Fruit fly (Drosophila melanogaster): ENCODE results near the gene aux.

dm6 chr3R:4174470-4174869 is 37.1 kb upstream of the aux start, which contains the start of gene CG12581:
- TF ChIP-seq Dfd (GFP tag; optimal IDR thresholded peaks at IDR 0.05) = no peak
- no peak for TF ChIP-seq jim (GFP tag; optimal IDR thresholded peaks at IDR 0.05)
- TF ChIP-seq rgr (GFP tag; optimal IDR thresholded peaks at IDR 0.05) = no peak
- no peak for TF ChIP-seq Hr78 (GFP tag; optimal IDR thresholded peaks at IDR 0.05)
- peak; percentile 87 for TF ChIP-seq Dif (GFP tag; optimal IDR thresholded peaks at IDR 0.05; ENCODE audit: partially characterized antibody)
- peak; percentile 39 for TF ChIP-seq fru (GFP tag; optimal IDR thresholded peaks at IDR 0.05)
